Fruit fly (Drosophila melanogaster) whole organism, embryonic: ENCODE data around the gene Snx6.

Experiments used
- BtbVII ChIP-seq: fragments of 200-800 bp; sonication (Bioruptor generic); optimal IDR thresholded peaks from 3 replicates; lab custom pipeline; 2017; ENCODE audit warnings: missing biosample characterization, mild to moderate bottlenecking, missing genetic modification characterization
- Bteb2 ChIP-seq: fragments of 200-800 bp; sonication (Bioruptor generic); optimal IDR thresholded peaks from 2 replicates; lab custom pipeline; 2016; ENCODE audit warnings: missing biosample characterization, missing genetic modification characterization
- CG10654 ChIP-seq: fragments of 200-800 bp; sonication (Bioruptor generic); optimal IDR thresholded peaks from 2 replicates; lab custom pipeline; 2016; ENCODE audit warnings: missing biosample characterization, missing genetic modification characterization
- CG12391 ChIP-seq: fragments of 200-800 bp; sonication (Bioruptor generic); optimal IDR thresholded peaks from 3 replicates; lab custom pipeline; 2018; ENCODE audit warnings: missing biosample characterization, mild to moderate bottlenecking, missing genetic modification characterization, moderate library complexity
- CG12942 ChIP-seq: fragments of 200-800 bp; sonication (Bioruptor generic); optimal IDR thresholded peaks from 3 replicates; lab custom pipeline; 2016; ENCODE audit warnings: missing biosample characterization, missing genetic modification characterization
- CG13123 ChIP-seq: fragments of 200-800 bp; sonication (Bioruptor generic); optimal IDR thresholded peaks from 2 replicates; lab custom pipeline; 2016; ENCODE audit warnings: missing biosample characterization, missing genetic modification characterization
- CG15479 ChIP-seq: fragments of 200-800 bp; sonication (Bioruptor generic); optimal IDR thresholded peaks from 3 replicates; lab custom pipeline; 2019; ENCODE audit warnings: missing biosample characterization, mild to moderate bottlenecking, missing genetic modification characterization, moderate library complexity
- CG18764 ChIP-seq: fragments of 200-800 bp; sonication (Bioruptor generic); optimal IDR thresholded peaks from 3 replicates; lab custom pipeline; 2016; ENCODE audit warnings: missing biosample characterization, missing genetic modification characterization
- CG2199 ChIP-seq: fragments of 200-800 bp; sonication (Bioruptor generic); IDR thresholded peaks from 3 replicates; pipeline ENCODE4 v1.3.6; 2022; ENCODE audit warnings: missing biosample characterization, missing genetic modification characterization
- CG31388 ChIP-seq: fragments of 200-800 bp; sonication (Bioruptor generic); optimal IDR thresholded peaks from 2 replicates; lab custom pipeline; 2016; ENCODE audit warnings: missing biosample characterization, missing genetic modification characterization
- CG42726 ChIP-seq: fragments of 200-800 bp; sonication (Bioruptor generic); IDR thresholded peaks from 2 replicates; pipeline ENCODE4 v1.3.6; 2022; ENCODE audit warnings: missing biosample characterization, missing genetic modification characterization; ENCODE audit not compliant: partially characterized antibody
- CG4360 ChIP-seq: fragments of 200-800 bp; sonication (Bioruptor generic); IDR thresholded peaks from 2 replicates; pipeline ENCODE4 v1.3.6; 2022; ENCODE audit warnings: missing biosample characterization, missing genetic modification characterization
- CG5180 ChIP-seq: fragments of 200-800 bp; sonication (Bioruptor generic); optimal IDR thresholded peaks from 3 replicates; lab custom pipeline; 2017; ENCODE audit warnings: missing biosample characterization, missing genetic modification characterization, mild to moderate bottlenecking, moderate library complexity, missing genetic modification reagents
- CG6813 ChIP-seq: fragments of 200-800 bp; sonication (Bioruptor generic); optimal IDR thresholded peaks from 2 replicates; lab custom pipeline; 2017; ENCODE audit warnings: missing biosample characterization, missing genetic modification characterization, mild to moderate bottlenecking, moderate library complexity, missing genetic modification reagents
- CG9215 ChIP-seq: fragments of 200-800 bp; sonication (Bioruptor generic); IDR thresholded peaks from 2 replicates; pipeline ENCODE4 v1.3.6; 2022; ENCODE audit warnings: missing biosample characterization, missing genetic modification characterization
- CG9437 ChIP-seq: fragments of 200-800 bp; sonication (Bioruptor generic); optimal IDR thresholded peaks from 2 replicates; lab custom pipeline; 2018; ENCODE audit warnings: missing biosample characterization, mild to moderate bottlenecking, missing genetic modification characterization
- CG9876 ChIP-seq: fragments of 200-800 bp; sonication (Bioruptor generic); optimal IDR thresholded peaks from 2 replicates; lab custom pipeline; 2016; ENCODE audit warnings: missing biosample characterization, missing genetic modification characterization
- CoRest ChIP-seq: fragments of 200-800 bp; sonication (Bioruptor generic); optimal IDR thresholded peaks from 3 replicates; lab custom pipeline; 2018; ENCODE audit warnings: missing biosample characterization, mild to moderate bottlenecking, missing genetic modification characterization, moderate library complexity
- CrebB ChIP-seq: fragments of 200-800 bp; sonication (Bioruptor generic); optimal IDR thresholded peaks from 3 replicates; lab custom pipeline; 2018; ENCODE audit warnings: missing biosample characterization, mild to moderate bottlenecking, missing genetic modification characterization
- Dfd ChIP-seq, 2 experiments: fragments of >200 bp; optimal IDR thresholded peaks; 2 replicates each; lab custom pipeline; 2017; ENCODE audit warnings: missing biosample characterization in 2 of 2, missing genetic modification characterization in 2 of 2
- Ets97D ChIP-seq: fragments of 200-800 bp; sonication (Bioruptor generic); optimal IDR thresholded peaks from 3 replicates; lab custom pipeline; 2016; ENCODE audit warnings: missing biosample characterization, missing genetic modification characterization
- Hr51 ChIP-seq, 2 experiments: fragments of 200-800 bp; sonication (Bioruptor generic); optimal IDR thresholded peaks; 2 replicates in 1 of 2; 3 replicates in 1 of 2; lab custom pipeline; 2016 to 2018; ENCODE audit warnings: missing biosample characterization in 2 of 2, missing genetic modification characterization in 2 of 2, mild to moderate bottlenecking in 1 of 2, moderate library complexity in 1 of 2
- MESR4 ChIP-seq: fragments of 200-800 bp; sonication (Bioruptor generic); optimal IDR thresholded peaks from 2 replicates; lab custom pipeline; 2018; ENCODE audit warnings: missing biosample characterization, mild to moderate bottlenecking, missing genetic modification characterization, moderate library complexity
- Mrtf ChIP-seq: fragments of 200-800 bp; sonication (Bioruptor generic); IDR thresholded peaks from 3 replicates; pipeline ENCODE4 v1.3.6; 2022; ENCODE audit warnings: missing biosample characterization, missing genetic modification characterization
- Oli ChIP-seq: fragments of 200-800 bp; sonication (Bioruptor generic); optimal IDR thresholded peaks from 2 replicates; lab custom pipeline; 2018; ENCODE audit warnings: missing biosample characterization, mild to moderate bottlenecking, missing genetic modification characterization, moderate library complexity
- Pdp1 ChIP-seq, 2 experiments: fragments of 200-800 bp; sonication (Bioruptor generic); optimal IDR thresholded peaks; 3 replicates each; lab custom pipeline; 2016; ENCODE audit warnings: missing biosample characterization in 2 of 2, missing genetic modification characterization in 2 of 2, mild to moderate bottlenecking in 1 of 2, moderate library complexity in 1 of 2
- Poxn ChIP-seq: fragments of 200-800 bp; sonication (Bioruptor generic); IDR thresholded peaks from 2 replicates; pipeline ENCODE4 v1.3.6; 2022; ENCODE audit warnings: missing biosample characterization, missing genetic modification characterization
- Stat92E ChIP-seq, 3 experiments: fragments of >200 bp in 2 of 3; fragments of 200-800 bp in 1 of 3; sonication (Bioruptor generic) in 1 of 3; optimal IDR thresholded peaks; 2 replicates each; lab custom pipeline; 2017 to 2019; ENCODE audit warnings: missing biosample characterization in 3 of 3, missing genetic modification characterization in 3 of 3, mild to moderate bottlenecking in 1 of 3, moderate library complexity in 1 of 3
- Xbp1 ChIP-seq: fragments of 200-800 bp; sonication (Bioruptor generic); optimal IDR thresholded peaks from 3 replicates; lab custom pipeline; 2016; ENCODE audit warnings: missing biosample characterization, mild to moderate bottlenecking, missing genetic modification characterization
- ab ChIP-seq: fragments of 200-800 bp; sonication (Bioruptor generic); optimal IDR thresholded peaks from 2 replicates; lab custom pipeline; 2016; ENCODE audit warnings: missing biosample characterization, missing genetic modification characterization
- ato ChIP-seq: fragments of 200-800 bp; sonication (Bioruptor generic); IDR thresholded peaks from 2 replicates; pipeline ENCODE4 v1.3.6; 2022; ENCODE audit warnings: missing biosample characterization, missing genetic modification characterization; ENCODE audit not compliant: partially characterized antibody
- br ChIP-seq: fragments of >200 bp; optimal IDR thresholded peaks from 2 replicates; lab custom pipeline; 2017
- cato ChIP-seq: fragments of 200-800 bp; sonication (Bioruptor generic); optimal IDR thresholded peaks from 2 replicates; lab custom pipeline; 2016; ENCODE audit warnings: missing biosample characterization, missing genetic modification characterization, borderline replicate concordance
- da ChIP-seq: fragments of 200-800 bp; sonication (Bioruptor generic); optimal IDR thresholded peaks from 2 replicates; lab custom pipeline; 2016; ENCODE audit warnings: missing biosample characterization, missing genetic modification characterization
- hbn ChIP-seq: fragments of 200-800 bp; sonication (Bioruptor generic); IDR thresholded peaks from 2 replicates; pipeline ENCODE4 v1.3.6; 2022; ENCODE audit warnings: missing biosample characterization, missing genetic modification characterization; ENCODE audit not compliant: partially characterized antibody
- lilli ChIP-seq: fragments of 200-800 bp; sonication (Bioruptor generic); optimal IDR thresholded peaks from 3 replicates; lab custom pipeline; 2016; ENCODE audit warnings: missing biosample characterization, missing genetic modification characterization
- mld ChIP-seq: fragments of 200-800 bp; sonication (Bioruptor generic); IDR thresholded peaks from 3 replicates; pipeline ENCODE4 v1.3.6; 2022; ENCODE audit warnings: missing biosample characterization, missing genetic modification characterization; ENCODE audit not compliant: partially characterized antibody
- pros ChIP-seq: fragments of 200-800 bp; sonication (Bioruptor generic); optimal IDR thresholded peaks from 3 replicates; lab custom pipeline; 2019; ENCODE audit warnings: missing biosample characterization, mild to moderate bottlenecking, missing genetic modification characterization, moderate library complexity
- run ChIP-seq: fragments of 200-800 bp; sonication (Bioruptor generic); optimal IDR thresholded peaks from 3 replicates; lab custom pipeline; 2018; ENCODE audit warnings: missing biosample characterization, mild to moderate bottlenecking, missing genetic modification characterization
- sc ChIP-seq, 3 experiments: fragments of >200 bp in 2 of 3; fragments of 200-800 bp in 1 of 3; sonication (Bioruptor generic) in 1 of 3; optimal IDR thresholded peaks; 2 replicates in 2 of 3; 3 replicates in 1 of 3; lab custom pipeline; 2017; ENCODE audit warnings: mild to moderate bottlenecking in 1 of 3, missing biosample characterization in 1 of 3, missing genetic modification characterization in 1 of 3, missing genetic modification reagents in 1 of 3
- schlank ChIP-seq: fragments of 200-800 bp; sonication (Bioruptor generic); optimal IDR thresholded peaks from 2 replicates; lab custom pipeline; 2018; ENCODE audit warnings: missing biosample characterization, mild to moderate bottlenecking, missing genetic modification characterization
- sens ChIP-seq: fragments of 200-800 bp; sonication (Bioruptor generic); peaks from one replicate; lab custom pipeline; 2016; ENCODE audit warnings: missing biosample characterization, missing genetic modification characterization
- slbo ChIP-seq: fragments of 200-800 bp; sonication (Bioruptor generic); IDR thresholded peaks from 2 replicates; pipeline ENCODE4 v1.3.6; 2022; ENCODE audit warnings: missing biosample characterization, missing genetic modification characterization
- sqz ChIP-seq: fragments of 200-800 bp; sonication (Bioruptor generic); optimal IDR thresholded peaks from 3 replicates; lab custom pipeline; 2018; ENCODE audit warnings: missing biosample characterization, mild to moderate bottlenecking, missing genetic modification characterization
- ssp ChIP-seq: fragments of 200-800 bp; sonication (Bioruptor generic); IDR thresholded peaks from 2 replicates; pipeline ENCODE4 v1.3.6; 2022; ENCODE audit warnings: missing biosample characterization, missing genetic modification characterization
- trh ChIP-seq: fragments of 200-800 bp; sonication (Bioruptor generic); optimal IDR thresholded peaks from 2 replicates; lab custom pipeline; 2016; ENCODE audit warnings: missing biosample characterization, missing genetic modification characterization
- tup ChIP-seq: fragments of 200-800 bp; sonication (Bioruptor generic); optimal IDR thresholded peaks from 2 replicates; lab custom pipeline; 2016; ENCODE audit warnings: missing biosample characterization, mild to moderate bottlenecking, missing genetic modification characterization, moderate library complexity
- twi ChIP-seq: fragments of 200-800 bp; optimal IDR thresholded peaks from 2 replicates; lab custom pipeline; 2019; ENCODE audit warnings: missing biosample characterization, mild to moderate bottlenecking, missing genetic modification characterization, moderate library complexity
- usp ChIP-seq: fragments of >200 bp; optimal IDR thresholded peaks from 2 replicates; lab custom pipeline; 2017; ENCODE audit warnings: missing biosample characterization, missing genetic modification characterization
- zf30C ChIP-seq: fragments of 200-800 bp; sonication (Bioruptor generic); optimal IDR thresholded peaks from 3 replicates; lab custom pipeline; 2018; ENCODE audit warnings: missing biosample characterization, mild to moderate bottlenecking, missing genetic modification characterization

Gene Snx6

dm6 chr2L:8220393-8220934, at the start of gene Snx6 (continued):
- TF ChIP-seq CG2199 (no peak), CG12391 (tag; lab: Kevin White, UChicago) (no peak), Mrtf (GFP tag; lab: Robert Waterston, UW) (no peak), CG6813 (no peak), CoRest (tag; lab: Kevin White, UChicago) (no peak), Pdp1 (GFP tag; optimal IDR thresholded peaks at IDR 0.05; lab: Kevin White, UChicago) (no peak), run (tag; lab: Kevin White, UChicago) (no peak), CG9437 (GFP tag; lab: Kevin White, UChicago) (no peak), hbn (GFP tag; lab: Robert Waterston, UW) (peak; percentile 62), CG18764 (GFP tag; lab: Kevin White, UChicago) (no peak), CG12942 (no peak), trh (GFP tag; lab: Kevin White, UChicago) (no peak), da (GFP tag; lab: Kevin White, UChicago) (no peak), schlank (tag; lab: Kevin White, UChicago) (no peak), Dfd (GFP tag; optimal IDR thresholded peaks at IDR 0.05; lab: Kevin White, UChicago) (no peak), usp (no peak), sc (optimal IDR thresholded peaks at IDR 0.05; lab: Kevin White, UChicago) (no peak), sc (GFP tag; optimal IDR thresholded peaks at IDR 0.05; lab: Kevin White, UChicago) (no peak), ab (GFP tag; lab: Kevin White, UChicago) (no peak), CG5180 (GFP tag; lab: Kevin White, UChicago) (no peak), CG10654 (GFP tag; lab: Kevin White, UChicago) (no peak), CG42726 (GFP tag; lab: Robert Waterston, UW) (no peak), Bteb2 (no peak), Xbp1 (no peak), CrebB (tag; lab: Kevin White, UChicago) (no peak), cato (GFP tag; lab: Kevin White, UChicago) (no peak), slbo (GFP tag; lab: Robert Waterston, UW) (no peak), zf30C (GFP tag; lab: Kevin White, UChicago) (no peak), tup (GFP tag; lab: Kevin White, UChicago) (no peak), lilli (GFP tag; lab: Kevin White, UChicago) (no peak), CG9876 (GFP tag; lab: Kevin White, UChicago) (no peak), pros (GFP tag; lab: Kevin White, UChicago) (no peak), CG9215 (GFP tag; lab: Robert Waterston, UW) (no peak), ato (GFP tag; lab: Robert Waterston, UW) (0 out of 2 replicates have a peak, but pooled peaks have one; percentile 37), ssp (GFP tag; lab: Robert Waterston, UW) (no peak), CG13123 (GFP tag; lab: Kevin White, UChicago) (no peak), sqz (GFP tag; lab: Kevin White, UChicago) (no peak), twi (tag; lab: Kevin White, UChicago) (no peak), Ets97D (GFP tag; lab: Kevin White, UChicago) (no peak), BtbVII (no peak), Poxn (GFP tag; lab: Robert Waterston, UW) (no peak), CG4360 (GFP tag; lab: Robert Waterston, UW) (no peak), CG31388 (GFP tag; lab: Kevin White, UChicago) (no peak), CG15479 (GFP tag; lab: Kevin White, UChicago) (no peak), Oli (tag; lab: Kevin White, UChicago) (no peak), MESR4 (GFP tag; lab: Kevin White, UChicago) (peak; percentile 50), Hr51 (GFP tag; optimal IDR thresholded peaks at IDR 0.05; lab: Kevin White, UChicago) (no peak), sens (GFP tag; lab: Kevin White, UChicago) (no peak), Stat92E (GFP tag; optimal IDR thresholded peaks at IDR 0.05; lab: Kevin White, UChicago) (no peak), br (lab: Kevin White, UChicago) (no peak), mld (no peak)
